Worm (Caenorhabditis elegans): ENCODE results near the gene pes-9.

DNA sequence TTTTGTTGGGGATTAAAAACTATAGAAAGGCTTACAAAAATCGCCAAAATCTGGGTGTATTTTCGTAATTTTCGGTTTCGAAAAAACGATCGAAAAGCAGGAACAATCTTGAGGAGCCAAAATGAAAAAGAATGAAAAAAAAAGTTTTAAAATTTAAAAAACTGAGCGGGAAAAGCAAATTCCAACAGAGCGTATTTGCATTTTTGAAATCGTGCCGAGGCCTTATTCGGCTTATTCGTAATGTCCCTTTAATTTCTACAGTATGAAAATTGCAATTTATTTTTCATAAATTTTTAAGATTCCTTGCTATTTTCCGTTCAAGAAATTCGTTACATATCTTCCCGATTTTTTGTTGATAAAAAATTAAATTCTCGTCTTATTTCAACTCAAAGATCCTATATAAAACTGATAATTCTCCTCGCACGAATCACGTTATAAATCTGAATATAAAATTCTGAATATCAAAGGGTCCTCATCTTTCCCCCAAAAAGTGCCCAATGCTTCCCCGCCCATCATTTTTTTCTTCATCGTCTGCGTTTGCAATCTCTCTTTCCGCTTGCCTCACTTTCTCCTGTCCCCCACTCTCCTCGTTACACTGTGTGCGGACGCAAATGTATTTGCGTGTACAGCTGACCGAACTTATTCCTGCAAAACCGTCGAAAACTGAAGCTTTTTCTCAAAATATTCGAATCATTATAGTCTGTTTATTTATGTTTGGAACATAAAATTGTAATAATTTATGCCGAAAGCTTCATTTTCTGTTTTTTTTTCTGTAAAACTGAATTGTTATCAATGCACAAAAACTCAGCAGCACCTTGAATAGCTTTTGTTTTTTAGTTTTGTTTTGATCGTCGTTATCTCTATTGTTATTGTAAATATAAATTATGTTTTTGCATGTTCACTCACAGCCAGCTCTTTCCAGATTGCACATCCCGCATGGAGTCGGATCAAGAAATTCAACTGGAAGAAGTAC, 49.3 kb upstream of the pes-9 start, which contains the start of the genes rfc-1 and pmp-3:
- TF ChIP-seq nhr-237 (tag; optimal IDR thresholded peaks at IDR 0.05) (no peak), ZK546.5 (tag; optimal IDR thresholded peaks at IDR 0.05) (no peak), dmd-4 (tag; optimal IDR thresholded peaks at IDR 0.05) (no peak), unc-62 (GFP tag; optimal IDR thresholded peaks at IDR 0.05) (no peak), snpc-4 (tag; optimal IDR thresholded peaks at IDR 0.05) (no peak), mab-5 (tag; optimal IDR thresholded peaks at IDR 0.05) (no peak), lsy-2 (tag; optimal IDR thresholded peaks at IDR 0.05) (no peak), lin-11 (tag; optimal IDR thresholded peaks at IDR 0.05) (no peak), ztf-11 (tag; optimal IDR thresholded peaks at IDR 0.05) (no peak), nhr-25 (tag; optimal IDR thresholded peaks at IDR 0.05) (peak; percentile 13), nhr-6 (tag; optimal IDR thresholded peaks at IDR 0.05) (no peak), ceh-82 (tag; optimal IDR thresholded peaks at IDR 0.05) (no peak), R02D3.7 (tag; optimal IDR thresholded peaks at IDR 0.05) (no peak)

Measured in whole organism, L2 larva.